Fruit fly (Drosophila melanogaster) whole organism, wandering third instar larva: ENCODE data around the gene Cby.

Source experiments
- Myc ChIP-seq: fragments of >200 bp; optimal IDR thresholded peaks from 2 replicates; lab custom pipeline; 2017
- lola ChIP-seq: fragments of >200 bp; optimal IDR thresholded peaks from 2 replicates; lab custom pipeline; 2017; ENCODE audit warnings: missing biosample characterization, missing genetic modification characterization
- psq ChIP-seq: fragments of 200-800 bp; sonication (Bioruptor generic); optimal IDR thresholded peaks from 3 replicates; lab custom pipeline; 2017; ENCODE audit warnings: missing biosample characterization, mild to moderate bottlenecking, missing genetic modification characterization, moderate library complexity

DNA sequence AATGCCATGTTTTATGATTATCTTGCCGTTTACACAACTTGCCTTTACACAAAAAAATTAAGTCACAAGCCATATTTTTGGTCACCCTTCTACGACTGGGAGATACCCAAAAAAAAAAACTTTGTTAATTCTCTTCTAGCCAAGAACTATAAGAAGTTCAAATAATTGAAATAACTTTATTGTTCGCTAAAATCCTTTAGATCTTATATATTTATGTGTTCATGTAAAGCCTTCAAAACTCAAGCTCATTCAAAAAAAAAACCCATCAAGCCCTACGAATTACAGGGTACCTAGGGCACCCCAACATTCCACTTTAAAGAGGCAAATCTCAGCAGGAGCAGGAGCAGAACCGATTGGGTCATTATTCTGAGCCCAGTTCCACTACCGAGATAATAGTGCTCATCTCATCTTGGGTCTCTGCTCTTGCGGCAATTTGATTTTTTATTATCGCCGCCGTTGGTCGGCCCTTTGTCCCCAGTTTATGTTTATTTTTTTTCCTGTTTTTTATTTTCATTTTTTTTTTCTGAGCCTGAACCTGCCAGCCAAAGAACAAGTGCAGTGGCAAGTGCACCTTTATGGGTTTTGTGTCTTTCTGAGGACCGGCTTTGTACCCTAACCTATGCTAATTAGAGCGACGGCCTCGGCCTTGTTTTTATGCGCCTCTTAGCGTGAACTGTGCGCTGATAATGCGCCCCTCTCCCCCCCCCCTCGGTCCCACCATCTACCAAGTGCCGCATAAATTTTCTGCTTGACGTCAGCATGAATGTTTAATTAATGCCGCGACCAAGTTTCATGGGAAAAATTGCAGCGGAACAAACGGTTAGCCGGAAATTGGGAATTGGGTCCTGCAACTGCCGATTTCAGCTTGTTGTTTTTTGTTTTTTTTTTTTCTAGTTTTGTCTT is 26.1 kb upstream of the Cby start:
- TF ChIP-seq Myc (lab: Kevin White, UChicago) (no peak), lola (no peak), psq (GFP tag; lab: Kevin White, UChicago) (no peak)
